Worm (Caenorhabditis elegans): Measurements from ENCODE around the gene galt-1.

DNA sequence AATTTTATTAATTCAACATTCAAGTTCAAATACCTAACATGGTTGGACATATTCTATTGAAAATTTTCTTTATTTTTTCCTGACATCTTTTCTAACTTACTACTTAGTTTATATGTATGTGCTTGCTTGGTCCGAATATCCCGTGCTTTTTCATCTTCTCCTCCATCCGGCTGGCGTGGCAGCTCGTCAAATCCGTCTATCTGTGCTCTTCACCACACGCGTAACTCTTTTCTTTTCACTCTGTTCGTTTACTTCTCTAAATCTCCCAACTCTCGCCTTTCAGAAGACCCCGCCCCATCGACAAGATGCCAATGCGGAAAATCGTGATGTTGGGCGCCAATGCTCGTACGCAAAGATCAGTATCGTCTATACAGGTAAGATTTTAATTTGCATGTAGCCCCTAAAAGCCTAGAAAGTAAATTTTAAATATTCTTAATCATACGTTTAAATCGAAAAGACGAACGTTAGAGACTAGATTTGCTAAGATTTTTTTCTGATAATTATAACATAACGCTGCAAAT, 34.0 kb downstream of the galt-1 start:
- TF ChIP-seq B0019.2 (GFP tag; conservative IDR thresholded peaks at IDR 0.05) = no peak
- no peak for TF ChIP-seq nfya-1 (tag; optimal IDR thresholded peaks at IDR 0.05; ENCODE audit: borderline replicate concordance, insufficient read depth)
- TF ChIP-seq sea-2 (GFP tag; IDR thresholded peaks at IDR 0.05) = no peak
- TF ChIP-seq F57A8.1 (GFP tag; optimal IDR thresholded peaks at IDR 0.05) = no peak
- TF ChIP-seq madf-6 (GFP tag; IDR thresholded peaks at IDR 0.05) = no peak
- TF ChIP-seq D2030.7 (GFP tag; IDR thresholded peaks at IDR 0.05) = no peak
- TF ChIP-seq nfya-2 (GFP tag; IDR thresholded peaks at IDR 0.05) = no peak
- TF ChIP-seq ceh-40 (GFP tag; IDR thresholded peaks at IDR 0.05) = no peak

Measured in whole organism, young adult.